Fruit fly (Drosophila melanogaster) whole organism, embryonic: ENCODE data around the gene sphe.
A peak's percentile ranks its signal among the peaks of the same experiment; 100 is the strongest.

Experiments
- Ada2b ChIP-seq: fragments of 200-800 bp; sonication (Bioruptor generic); IDR thresholded peaks from 2 replicates; pipeline ENCODE4 v1.3.6; 2022; ENCODE audit warnings: missing biosample characterization, missing genetic modification characterization
- Atf3 ChIP-seq: fragments of 200-800 bp; sonication (Bioruptor generic); optimal IDR thresholded peaks from 3 replicates; lab custom pipeline; 2016; ENCODE audit warnings: missing biosample characterization, missing genetic modification characterization
- Awh ChIP-seq: fragments of 200-800 bp; sonication (Bioruptor generic); IDR thresholded peaks from 2 replicates; pipeline ENCODE4, ENCODE4 v1.3.6; 2022; ENCODE audit warnings: missing biosample characterization, missing genetic modification characterization
- Bteb2 ChIP-seq: fragments of 200-800 bp; sonication (Bioruptor generic); optimal IDR thresholded peaks from 2 replicates; lab custom pipeline; 2016; ENCODE audit warnings: missing biosample characterization, missing genetic modification characterization
- CG10431 ChIP-seq: fragments of 200-800 bp; sonication (Bioruptor generic); optimal IDR thresholded peaks from 3 replicates; lab custom pipeline; 2018; ENCODE audit warnings: missing biosample characterization, mild to moderate bottlenecking, missing genetic modification characterization
- CG10462 ChIP-seq: fragments of 200-800 bp; sonication (Bioruptor generic); optimal IDR thresholded peaks from 2 replicates; lab custom pipeline; 2016; ENCODE audit warnings: missing biosample characterization, missing genetic modification characterization
- CG11696 ChIP-seq: fragments of 200-800 bp; sonication (Bioruptor generic); IDR thresholded peaks from 2 replicates; pipeline ENCODE4 v1.3.6; 2022; ENCODE audit warnings: missing biosample characterization, missing genetic modification characterization
- CG12769 ChIP-seq: fragments of 200-800 bp; sonication (Bioruptor generic); optimal IDR thresholded peaks from 2 replicates; lab custom pipeline; 2019; ENCODE audit warnings: missing biosample characterization, mild to moderate bottlenecking, missing genetic modification characterization, moderate library complexity
- CG13424 ChIP-seq: fragments of 200-800 bp; sonication (Bioruptor generic); optimal IDR thresholded peaks from 2 replicates; lab custom pipeline; 2019; ENCODE audit warnings: missing biosample characterization, mild to moderate bottlenecking, missing genetic modification characterization, moderate library complexity
- CG15011 ChIP-seq: fragments of 200-800 bp; sonication (Bioruptor generic); optimal IDR thresholded peaks from 3 replicates; lab custom pipeline; 2018; ENCODE audit warnings: missing biosample characterization, mild to moderate bottlenecking, missing genetic modification characterization
- CG18476 ChIP-seq: fragments of 200-800 bp; sonication (Bioruptor generic); optimal IDR thresholded peaks from 2 replicates; lab custom pipeline; 2016; ENCODE audit warnings: missing biosample characterization, mild to moderate bottlenecking, missing genetic modification characterization
- CG18619 ChIP-seq: fragments of 200-800 bp; sonication (Bioruptor generic); optimal IDR thresholded peaks from 3 replicates; lab custom pipeline; 2017; ENCODE audit warnings: missing biosample characterization, mild to moderate bottlenecking, missing genetic modification characterization
- CG33213 ChIP-seq: fragments of 200-800 bp; sonication (Bioruptor generic); optimal IDR thresholded peaks from 3 replicates; lab custom pipeline; 2016; ENCODE audit warnings: missing biosample characterization, missing genetic modification characterization
- CG6689 ChIP-seq: fragments of 200-800 bp; sonication (Bioruptor generic); IDR thresholded peaks from 2 replicates; pipeline ENCODE4 v1.3.6; 2022; ENCODE audit warnings: missing biosample characterization, missing genetic modification characterization
- CG6813 ChIP-seq: fragments of 200-800 bp; sonication (Bioruptor generic); optimal IDR thresholded peaks from 2 replicates; lab custom pipeline; 2017; ENCODE audit warnings: missing biosample characterization, missing genetic modification characterization, mild to moderate bottlenecking, moderate library complexity, missing genetic modification reagents
- CG8388 ChIP-seq: fragments of 200-800 bp; sonication (Bioruptor generic); optimal IDR thresholded peaks from 2 replicates; lab custom pipeline; 2019; ENCODE audit warnings: missing biosample characterization, mild to moderate bottlenecking, missing genetic modification characterization, moderate library complexity
- CG9609 ChIP-seq: fragments of 200-800 bp; sonication (Bioruptor generic); optimal IDR thresholded peaks from 3 replicates; lab custom pipeline; 2016; ENCODE audit warnings: missing biosample characterization, missing genetic modification characterization
- CG9876 ChIP-seq: fragments of 200-800 bp; sonication (Bioruptor generic); optimal IDR thresholded peaks from 2 replicates; lab custom pipeline; 2016; ENCODE audit warnings: missing biosample characterization, missing genetic modification characterization
- Chrac-16 ChIP-seq: fragments of 200-800 bp; sonication (Bioruptor generic); optimal IDR thresholded peaks from 3 replicates; lab custom pipeline; 2016; ENCODE audit warnings: missing biosample characterization, missing genetic modification characterization
- Elba2 ChIP-seq: fragments of 200-800 bp; sonication (Bioruptor generic); optimal IDR thresholded peaks from 3 replicates; lab custom pipeline; 2016; ENCODE audit warnings: missing biosample characterization, missing genetic modification characterization
- Gug ChIP-seq: fragments of 200-800 bp; sonication (Bioruptor generic); IDR thresholded peaks from 4 replicates; pipeline ENCODE4 v1.3.6; 2022; ENCODE audit warnings: missing biosample characterization, missing genetic modification characterization
- HmgD ChIP-seq: fragments of 200-800 bp; sonication (Bioruptor generic); optimal IDR thresholded peaks from 3 replicates; lab custom pipeline; 2016; ENCODE audit warnings: missing biosample characterization, missing genetic modification characterization
- MBD-R2 ChIP-seq: fragments of 200-800 bp; sonication (Bioruptor generic); IDR thresholded peaks from 2 replicates; pipeline ENCODE4 v1.3.6; 2022; ENCODE audit warnings: missing biosample characterization, missing genetic modification characterization
- MTF-1 ChIP-seq: fragments of 200-800 bp; sonication (Bioruptor generic); optimal IDR thresholded peaks from 2 replicates; lab custom pipeline; 2018; ENCODE audit warnings: missing biosample characterization, mild to moderate bottlenecking, missing genetic modification characterization, borderline replicate concordance
- Myb ChIP-seq: fragments of 200-800 bp; sonication (Bioruptor generic); optimal IDR thresholded peaks from 2 replicates; lab custom pipeline; 2016; ENCODE audit warnings: missing biosample characterization, missing genetic modification characterization
- NC2α ChIP-seq: fragments of 200-800 bp; sonication (Bioruptor generic); optimal IDR thresholded peaks from 2 replicates; lab custom pipeline; 2016; ENCODE audit warnings: missing biosample characterization, missing genetic modification characterization
- NK7.1 ChIP-seq: fragments of 200-800 bp; sonication (Bioruptor generic); optimal IDR thresholded peaks from 3 replicates; lab custom pipeline; 2016; ENCODE audit warnings: missing biosample characterization, missing genetic modification characterization
- Rx ChIP-seq: fragments of 200-800 bp; sonication (Bioruptor generic); IDR thresholded peaks from 2 replicates; pipeline ENCODE4 v1.3.6; 2022; ENCODE audit warnings: missing biosample characterization, missing genetic modification characterization
- Vsx1 ChIP-seq: fragments of 200-800 bp; sonication (Bioruptor generic); optimal IDR thresholded peaks from 2 replicates; lab custom pipeline; 2017; ENCODE audit warnings: missing biosample characterization, mild to moderate bottlenecking, missing genetic modification characterization, missing genetic modification reagents
- Xbp1 ChIP-seq: fragments of 200-800 bp; sonication (Bioruptor generic); optimal IDR thresholded peaks from 3 replicates; lab custom pipeline; 2016; ENCODE audit warnings: missing biosample characterization, mild to moderate bottlenecking, missing genetic modification characterization
- ab ChIP-seq: fragments of 200-800 bp; sonication (Bioruptor generic); optimal IDR thresholded peaks from 2 replicates; lab custom pipeline; 2016; ENCODE audit warnings: missing biosample characterization, missing genetic modification characterization
- br ChIP-seq: fragments of >200 bp; optimal IDR thresholded peaks from 2 replicates; lab custom pipeline; 2017
- cad ChIP-seq: fragments of >200 bp; optimal IDR thresholded peaks from 2 replicates; lab custom pipeline; 2017; ENCODE audit warnings: missing biosample characterization, missing genetic modification characterization
- chif ChIP-seq, 2 experiments: fragments of 200-800 bp; sonication (Bioruptor generic); optimal IDR thresholded peaks; 3 replicates each; lab custom pipeline; 2016; ENCODE audit warnings: missing biosample characterization in 2 of 2, missing genetic modification characterization in 2 of 2
- croc ChIP-seq: fragments of 200-800 bp; sonication (Bioruptor generic); conservative IDR thresholded peaks from 3 replicates; pipeline ENCODE4 v1.3.6; 2022; ENCODE audit warnings: missing biosample characterization, missing genetic modification characterization
- fd3F ChIP-seq: fragments of 200-800 bp; sonication (Bioruptor generic); optimal IDR thresholded peaks from 2 replicates; lab custom pipeline; 2018; ENCODE audit warnings: missing biosample characterization, mild to moderate bottlenecking, missing genetic modification characterization, moderate library complexity
- ftz-f1 ChIP-seq: fragments of 200-800 bp; sonication (Bioruptor generic); optimal IDR thresholded peaks from 2 replicates; lab custom pipeline; 2016; ENCODE audit warnings: missing biosample characterization, missing genetic modification characterization
- gem ChIP-seq: fragments of 200-800 bp; sonication (Bioruptor generic); optimal IDR thresholded peaks from 2 replicates; lab custom pipeline; 2019; ENCODE audit warnings: missing biosample characterization, mild to moderate bottlenecking, missing genetic modification characterization, moderate library complexity
- ham ChIP-seq: fragments of 200-800 bp; sonication (Bioruptor generic); IDR thresholded peaks from 2 replicates; pipeline ENCODE4 v1.3.6; 2022; ENCODE audit warnings: missing biosample characterization, missing genetic modification characterization
- klu ChIP-seq: fragments of 200-800 bp; sonication (Bioruptor generic); IDR thresholded peaks from 2 replicates; pipeline ENCODE4 v1.3.6; 2022; ENCODE audit warnings: missing biosample characterization, missing genetic modification characterization
- mam ChIP-seq: fragments of 200-800 bp; sonication (Bioruptor generic); optimal IDR thresholded peaks from 3 replicates; lab custom pipeline; 2016; ENCODE audit warnings: missing biosample characterization, missing genetic modification characterization
- otp ChIP-seq: fragments of 200-800 bp; sonication (Bioruptor generic); IDR thresholded peaks from 3 replicates; pipeline ENCODE4, ENCODE4 v1.3.6; 2022; ENCODE audit warnings: missing biosample characterization, missing genetic modification characterization
- peb ChIP-seq: fragments of 200-800 bp; sonication (Bioruptor generic); IDR thresholded peaks from 2 replicates; pipeline ENCODE4 v1.3.6; 2022; ENCODE audit warnings: missing biosample characterization, missing genetic modification characterization
- pho ChIP-seq: fragments of 200-800 bp; sonication (Bioruptor generic); optimal IDR thresholded peaks from 2 replicates; lab custom pipeline; 2016; ENCODE audit warnings: missing biosample characterization, missing genetic modification characterization
- scrt ChIP-seq: fragments of 200-800 bp; sonication (Bioruptor generic); optimal IDR thresholded peaks from 2 replicates; lab custom pipeline; 2018; ENCODE audit warnings: missing biosample characterization, mild to moderate bottlenecking, missing genetic modification characterization, moderate library complexity
- sens ChIP-seq: fragments of 200-800 bp; sonication (Bioruptor generic); peaks from one replicate; lab custom pipeline; 2016; ENCODE audit warnings: missing biosample characterization, missing genetic modification characterization
- slp2 ChIP-seq: fragments of 200-800 bp; sonication (Bioruptor generic); optimal IDR thresholded peaks from 2 replicates; lab custom pipeline; 2016; ENCODE audit warnings: missing biosample characterization, missing genetic modification characterization
- ssp ChIP-seq: fragments of 200-800 bp; sonication (Bioruptor generic); IDR thresholded peaks from 2 replicates; pipeline ENCODE4 v1.3.6; 2022; ENCODE audit warnings: missing biosample characterization, missing genetic modification characterization
- tna ChIP-seq: fragments of 200-800 bp; sonication (Bioruptor generic); IDR thresholded peaks from 2 replicates; pipeline ENCODE4 v1.3.6; 2022; ENCODE audit warnings: missing biosample characterization, missing genetic modification characterization; ENCODE audit not compliant: partially characterized antibody
- toy ChIP-seq: fragments of 200-800 bp; sonication (Bioruptor generic); IDR thresholded peaks from 2 replicates; pipeline ENCODE4 v1.3.6; 2022; ENCODE audit warnings: missing biosample characterization, missing genetic modification characterization
- unc-4 ChIP-seq: fragments of 200-800 bp; sonication (Bioruptor generic); IDR thresholded peaks from 2 replicates; pipeline ENCODE4 v1.3.6; 2022; ENCODE audit warnings: missing biosample characterization, missing genetic modification characterization; ENCODE audit not compliant: partially characterized antibody
- zen ChIP-seq: fragments of 200-800 bp; sonication (Bioruptor generic); optimal IDR thresholded peaks from 3 replicates; lab custom pipeline; 2018; ENCODE audit warnings: missing biosample characterization, mild to moderate bottlenecking, missing genetic modification characterization, moderate library complexity
- zf30C ChIP-seq: fragments of 200-800 bp; sonication (Bioruptor generic); optimal IDR thresholded peaks from 3 replicates; lab custom pipeline; 2018; ENCODE audit warnings: missing biosample characterization, mild to moderate bottlenecking, missing genetic modification characterization

The sphe gene

DNA sequence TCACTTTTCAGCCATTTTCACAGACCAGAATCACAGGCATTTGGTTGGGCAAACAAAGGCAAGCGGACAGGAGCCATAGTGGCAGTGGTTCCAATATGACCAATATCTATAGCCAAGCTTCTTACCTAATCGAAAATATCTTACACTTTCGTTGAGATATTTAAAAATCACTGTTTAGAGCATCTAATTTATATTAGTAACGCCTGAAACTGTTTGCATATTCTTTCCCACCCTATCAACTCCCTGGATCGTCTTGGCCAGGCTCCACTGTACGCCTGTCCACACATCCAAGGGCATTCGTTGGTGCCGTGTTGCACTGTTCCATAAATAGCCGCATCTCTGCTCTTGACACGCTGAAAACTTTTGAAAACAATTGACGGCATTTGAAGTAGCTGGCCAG lies 11.3 kb downstream of the sphe start (continued):
- TF ChIP-seq ssp (no peak), Gug (GFP tag; lab: Robert Waterston, UW) (peak; percentile 52; the same call in 2 of the 4 replicates), ham (GFP tag; lab: Robert Waterston, UW) (no peak), Myb (GFP tag; lab: Kevin White, UChicago) (no peak), NC2α (no peak), CG18476 (GFP tag; lab: Kevin White, UChicago) (no peak), CG13424 (tag; lab: Kevin White, UChicago) (peak; percentile 25), ab (GFP tag; lab: Kevin White, UChicago) (no peak), Xbp1 (GFP tag; lab: Kevin White, UChicago) (peak; percentile 5), fd3F (no peak), gem (tag; lab: Kevin White, UChicago) (peak; percentile 46), unc-4 (no peak), Chrac-16 (GFP tag; lab: Kevin White, UChicago) (no peak), CG15011 (no peak), NK7.1 (GFP tag; lab: Kevin White, UChicago) (no peak), HmgD (no peak), Atf3 (GFP tag; lab: Kevin White, UChicago) (no peak), CG18619 (GFP tag; lab: Kevin White, UChicago) (no peak), klu (GFP tag; lab: Robert Waterston, UW) (no peak), CG10462 (no peak), CG6813 (GFP tag; lab: Kevin White, UChicago) (no peak), CG12769 (tag; lab: Kevin White, UChicago) (no peak), br (no peak), CG9876 (no peak), peb (0 out of 2 replicates have a peak, but pooled peaks have one; percentile 32), CG10431 (GFP tag; lab: Kevin White, UChicago) (no peak), Rx (GFP tag; lab: Robert Waterston, UW) (no peak), zen (tag; lab: Kevin White, UChicago) (no peak), chif (GFP tag; optimal IDR thresholded peaks at IDR 0.05; lab: Kevin White, UChicago) (peak in 1 of 2 experiments; percentile 28), Vsx1 (GFP tag; lab: Kevin White, UChicago) (no peak), ftz-f1 (GFP tag; lab: Kevin White, UChicago) (no peak), croc (GFP tag; lab: Robert Waterston, UW) (peak; percentile 16; the same call in 1 of the 3 replicates), MBD-R2 (GFP tag; lab: Robert Waterston, UW) (no peak), slp2 (GFP tag; lab: Kevin White, UChicago) (no peak), scrt (GFP tag; lab: Kevin White, UChicago) (no peak), CG33213 (GFP tag; lab: Kevin White, UChicago) (no peak), CG9609 (GFP tag; lab: Kevin White, UChicago) (no peak), Bteb2 (GFP tag; lab: Kevin White, UChicago) (no peak), cad (no peak), toy (GFP tag; lab: Robert Waterston, UW) (no peak), Elba2 (no peak), otp (GFP tag; lab: Robert Waterston, UW) (0 out of 3 replicates have a peak, but pooled peaks have one; percentile 40), sens (GFP tag; lab: Kevin White, UChicago) (peak; percentile 89), pho (no peak), zf30C (GFP tag; lab: Kevin White, UChicago) (no peak), CG8388 (GFP tag; lab: Kevin White, UChicago) (peak; percentile 8), Awh (no peak), CG6689 (peak; percentile 42; the same call in 1 of the 2 replicates), Ada2b (no peak), MTF-1 (GFP tag; lab: Kevin White, UChicago) (no peak), CG11696 (GFP tag; lab: Robert Waterston, UW) (no peak), tna (GFP tag; lab: Robert Waterston, UW) (no peak), mam (GFP tag; lab: Kevin White, UChicago) (no peak)
